Worm (Caenorhabditis elegans) whole organism, late embryonic: ENCODE results near the gene vglu-3.

Experiments used
- C38D4.7 ChIP-seq: fragments of 200-800 bp; sonication (Bioruptor generic); optimal IDR thresholded peaks from 2 replicates; lab custom pipeline; 2018; ENCODE audit warnings: mild to moderate bottlenecking, missing genetic modification characterization, moderate library complexity, missing compliant biosample characterization
- tbx-2 ChIP-seq: sonication (generic microtip); optimal IDR thresholded peaks from 2 replicates; lab custom pipeline; 2016; ENCODE audit warnings: missing genetic modification characterization, missing compliant biosample characterization

ce11 chrIII:10336109-10336508, 35.9 kb downstream of the vglu-3 start:
- no peak for TF ChIP-seq C38D4.7
- no peak for TF ChIP-seq tbx-2 (tag; lab: Kevin White, UChicago)
